Fruit fly (Drosophila melanogaster): ENCODE results near the gene fabp.

fabp gene

DNA sequence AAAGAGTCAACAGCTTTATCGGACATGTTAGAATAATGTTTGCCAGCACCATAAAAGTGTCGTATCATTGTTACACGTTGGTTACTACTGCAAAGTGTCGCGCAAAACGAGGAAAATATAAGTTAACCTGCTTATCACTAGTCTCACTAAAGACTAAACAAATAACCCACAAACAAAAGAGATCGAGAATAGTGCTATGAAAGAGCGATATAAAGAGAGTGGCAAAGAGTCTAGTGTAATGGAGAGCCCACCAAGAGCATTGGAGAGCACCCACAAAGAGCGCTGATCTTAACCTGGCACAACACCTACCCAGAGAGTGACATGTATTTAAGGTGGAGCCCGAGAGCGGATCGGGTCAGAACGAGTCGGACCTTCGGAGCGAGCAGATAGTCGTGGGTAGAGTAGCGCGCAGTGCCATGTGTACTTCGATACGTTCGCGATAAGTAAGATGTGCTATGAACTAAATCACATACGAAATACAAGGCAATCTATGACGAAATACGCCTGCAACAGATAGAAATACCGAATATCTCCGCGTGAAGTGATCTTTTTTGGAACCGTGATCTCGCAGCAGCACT is 2.1 kb upstream of the fabp start, which contains the start of gene Mrp4 (continued):
- TF ChIP-seq CG12155 (GFP tag; optimal IDR thresholded peaks at IDR 0.05) (no peak), CG17568 (GFP tag; optimal IDR thresholded peaks at IDR 0.05) (peak; percentile 93), CG33213 (GFP tag; optimal IDR thresholded peaks at IDR 0.05) (no peak), B-H1 (GFP tag; IDR thresholded peaks at IDR 0.05) (no peak; the same call in 2 of the 3 replicates), Sry-δ (GFP tag; optimal IDR thresholded peaks at IDR 0.05) (no peak), CG10431 (GFP tag; optimal IDR thresholded peaks at IDR 0.05) (peak; percentile 78), CG8089 (GFP tag; optimal IDR thresholded peaks at IDR 0.05) (no peak), cato (GFP tag; optimal IDR thresholded peaks at IDR 0.05; ENCODE audit: borderline replicate concordance) (no peak), CG6854 (GFP tag; optimal IDR thresholded peaks at IDR 0.05) (peak; percentile 58), twi (tag; optimal IDR thresholded peaks at IDR 0.05) (no peak), CG12942 (GFP tag; optimal IDR thresholded peaks at IDR 0.05) (peak; percentile 10), chm (GFP tag; IDR thresholded peaks at IDR 0.05) (peak; percentile 88), CG1024 (GFP tag; IDR thresholded peaks at IDR 0.05) (no peak), CG14965 (GFP tag; optimal IDR thresholded peaks at IDR 0.05; ENCODE audit: borderline replicate concordance) (no peak), CG9727 (GFP tag; optimal IDR thresholded peaks at IDR 0.05) (no peak), Hr39 (optimal IDR thresholded peaks at IDR 0.05) (no peak), CG10654 (GFP tag; optimal IDR thresholded peaks at IDR 0.05) (no peak), CG12236 (GFP tag; optimal IDR thresholded peaks at IDR 0.05) (peak; percentile 16), ranshi (GFP tag; IDR thresholded peaks at IDR 0.05) (peak; percentile 52; the same call in 1 of the 2 replicates), z (GFP tag; IDR thresholded peaks at IDR 0.05) (peak; percentile 57; the same call in 2 of the 3 replicates), bigmax (GFP tag; optimal IDR thresholded peaks at IDR 0.05) (peak; percentile 27), CG34376 (GFP tag; optimal IDR thresholded peaks at IDR 0.05) (peak; percentile 86), gce (GFP tag; IDR thresholded peaks at IDR 0.05) (peak; percentile 74; the same call in 2 of the 3 replicates), zfh1 (GFP tag; IDR thresholded peaks at IDR 0.05) (peak; percentile 39; the same call in 1 of the 3 replicates), NC2β (GFP tag; optimal IDR thresholded peaks at IDR 0.05) (peak; percentile 56), CG32532 (GFP tag; IDR thresholded peaks at IDR 0.05) (peak; percentile 78; the same call in 1 of the 2 replicates), Fer3 (tag; optimal IDR thresholded peaks at IDR 0.05) (peak; percentile 14), wdn (GFP tag; IDR thresholded peaks at IDR 0.05) (peak; percentile 39; the same call in 1 of the 2 replicates), CG32767 (GFP tag; IDR thresholded peaks at IDR 0.05) (no peak), Ets97D (GFP tag; optimal IDR thresholded peaks at IDR 0.05) (peak; percentile 2), her (GFP tag; optimal IDR thresholded peaks at IDR 0.05) (peak; percentile 78), CG10366 (GFP tag; IDR thresholded peaks at IDR 0.05) (no peak), Meics (GFP tag; optimal IDR thresholded peaks at IDR 0.05) (no peak), CG9876 (GFP tag; optimal IDR thresholded peaks at IDR 0.05) (peak; percentile 11)

dm6 chr3R:11564792-11565402 is 2.0 kb downstream of the fabp start:
- TF ChIP-seq ci (GFP tag; IDR thresholded peaks at IDR 0.05) (no peak), lbe (GFP tag; optimal IDR thresholded peaks at IDR 0.05) (peak; percentile 0), sug (tag; optimal IDR thresholded peaks at IDR 0.05) (peak; percentile 1), corto (GFP tag; optimal IDR thresholded peaks at IDR 0.05) (peak; percentile 51), CG2678 (tag; optimal IDR thresholded peaks at IDR 0.05) (peak; percentile 4), eve (GFP tag; optimal IDR thresholded peaks at IDR 0.05) (peak in 1 of 2 experiments; percentile 40), Awh (GFP tag; IDR thresholded peaks at IDR 0.05) (no peak), CG12236 (GFP tag; optimal IDR thresholded peaks at IDR 0.05) (no peak), CG31441 (GFP tag; IDR thresholded peaks at IDR 0.05) (no peak), CG34376 (GFP tag; optimal IDR thresholded peaks at IDR 0.05) (peak; percentile 1), gcm (GFP tag; optimal IDR thresholded peaks at IDR 0.05) (peak; percentile 66), exex (tag; optimal IDR thresholded peaks at IDR 0.05) (peak; percentile 95), grn (GFP tag; optimal IDR thresholded peaks at IDR 0.05) (peak; percentile 26), mirr (GFP tag; optimal IDR thresholded peaks at IDR 0.05) (peak; percentile 35), Med (GFP tag) (peak; percentile 23)
